Worm (Caenorhabditis elegans): ENCODE data around the gene F11E6.6.

DNA sequence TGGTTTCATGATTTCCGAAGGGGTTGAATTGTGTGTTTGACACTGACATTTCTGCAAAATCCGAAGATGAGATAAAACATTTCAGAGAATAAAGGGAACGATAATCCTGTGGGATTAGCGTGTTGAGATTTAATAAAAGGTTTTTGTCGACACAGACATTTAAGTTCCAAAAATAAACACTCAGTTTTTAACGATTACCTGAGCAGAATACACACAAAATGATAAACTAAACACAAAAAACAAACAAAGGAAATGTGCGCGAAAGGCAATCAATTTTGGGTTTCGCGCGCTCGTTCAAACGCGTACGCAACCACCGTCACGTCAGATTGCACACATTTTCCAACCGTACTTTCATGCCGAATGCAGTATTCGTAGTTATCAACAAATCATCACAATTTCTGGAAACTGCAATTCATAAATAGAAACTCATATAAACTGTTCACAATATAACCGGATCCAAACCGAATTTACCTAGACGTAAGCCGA is 4.5 kb downstream of the F11E6.6 start, which contains the start of gene rif-1.1:
- TF ChIP-seq dao-5 (tag; optimal IDR thresholded peaks at IDR 0.05) (no peak), W03F9.2 (tag; optimal IDR thresholded peaks at IDR 0.05) (no peak)

All from whole organism, L4/young adult.